Fruit fly (Drosophila melanogaster): ENCODE results near the gene IP3K2.

- no peak for TF ChIP-seq Sin3A (optimal IDR thresholded peaks at IDR 0.05)
- TF ChIP-seq insv (optimal IDR thresholded peaks at IDR 0.05), result no peak
- no peak for TF ChIP-seq psq (optimal IDR thresholded peaks at IDR 0.05)
- TF ChIP-seq Myc (optimal IDR thresholded peaks at IDR 0.05), result no peak
Measured at dm6 chrX:13287854-13288376, 15.5 kb upstream of the IP3K2 start, which contains the start of gene Remo.

All from Kc167 (cell line).